Worm (Caenorhabditis elegans) whole organism, L1 larva: Measurements from ENCODE around the gene K04C2.7.

Experiments used
- C04F5.9 ChIP-seq: sonication (generic microtip); optimal IDR thresholded peaks from 2 replicates; lab custom pipeline; 2016; ENCODE audit warnings: missing genetic modification characterization, missing compliant biosample characterization
- C16A3.4 ChIP-seq: fragments of 150-350 bp; optimal IDR thresholded peaks from 2 replicates; lab custom pipeline; 2014; ENCODE audit warnings: missing biosample characterization, missing genetic modification characterization
- F16B12.6 ChIP-seq: fragments of 150-350 bp; optimal IDR thresholded peaks from 2 replicates; lab custom pipeline; 2014; ENCODE audit warnings: missing biosample characterization, missing genetic modification characterization
- aha-1 ChIP-seq: fragments of 150-350 bp; optimal IDR thresholded peaks from 2 replicates; lab custom pipeline; 2014; ENCODE audit warnings: missing biosample characterization, missing genetic modification characterization
- alr-1 ChIP-seq: fragments of 200-800 bp; sonication (Bioruptor generic); optimal IDR thresholded peaks from 2 replicates; lab custom pipeline; 2018; ENCODE audit warnings: borderline replicate concordance, mild to moderate bottlenecking, missing genetic modification characterization, missing compliant biosample characterization
- ceh-63 ChIP-seq: fragments of 200-800 bp; sonication (Bioruptor generic); optimal IDR thresholded peaks from 2 replicates; lab custom pipeline; 2018; ENCODE audit warnings: mild to moderate bottlenecking, missing genetic modification characterization, missing compliant biosample characterization
- ceh-82 ChIP-seq, 3 experiments: fragments of 150-350 bp in 1 of 3; sonication (generic microtip) in 2 of 3; optimal IDR thresholded peaks; 2 replicates each; lab custom pipeline; 2014 to 2017; ENCODE audit warnings: missing biosample characterization in 3 of 3, missing genetic modification characterization in 3 of 3
- ceh-90 ChIP-seq: sonication (generic microtip); optimal IDR thresholded peaks from 2 replicates; lab custom pipeline; 2016; ENCODE audit warnings: missing genetic modification characterization, missing compliant biosample characterization
- ces-1 ChIP-seq: fragments of 150-350 bp; optimal IDR thresholded peaks from 2 replicates; lab custom pipeline; 2014; ENCODE audit warnings: missing biosample characterization, missing genetic modification reagents, missing genetic modification characterization
- dpl-1 ChIP-seq, 3 experiments: fragments of 150-350 bp in 2 of 3; sonication (generic microtip) in 1 of 3; optimal IDR thresholded peaks; 2 replicates each; lab custom pipeline; 2014 to 2017; ENCODE audit warnings: missing biosample characterization in 3 of 3, missing genetic modification characterization in 3 of 3, missing genetic modification reagents in 3 of 3
- efl-1 ChIP-seq, 4 experiments: fragments of 150-350 bp; optimal IDR thresholded peaks in 3 of 4; peaks in 1 of 4; 1 replicate in 1 of 4; 2 replicates in 3 of 4; lab custom pipeline; 2014; ENCODE audit warnings: missing biosample characterization in 2 of 4, missing genetic modification characterization in 2 of 4, missing genetic modification reagents in 2 of 4
- elt-2 ChIP-seq: sonication (generic microtip); optimal IDR thresholded peaks from 2 replicates; lab custom pipeline; 2016; ENCODE audit warnings: missing genetic modification characterization, mild to moderate bottlenecking, inconsistent platforms, missing compliant biosample characterization, missing genetic modification reagents
- elt-3 ChIP-seq, 6 experiments: fragments of 150-350 bp in 1 of 6; sonication (generic microtip); optimal IDR thresholded peaks; 2 replicates each; lab custom pipeline; 2017 to 2018; ENCODE audit warnings: missing biosample characterization in 6 of 6, missing genetic modification characterization in 6 of 6, inconsistent platforms in 1 of 6
- fkh-8 ChIP-seq: sonication (generic microtip); optimal IDR thresholded peaks from 2 replicates; lab custom pipeline; 2016; ENCODE audit warnings: mild to moderate bottlenecking, missing genetic modification characterization, missing compliant biosample characterization
- grh-1 ChIP-seq: fragments of 200-800 bp; sonication (Bioruptor generic); IDR thresholded peaks from 2 replicates; pipeline ENCODE4 v1.3.6; 2022; ENCODE audit warnings: missing genetic modification reagents, missing genetic modification characterization, missing compliant biosample characterization
- hlh-17 ChIP-seq: fragments of 200-800 bp; sonication (Bioruptor generic); optimal IDR thresholded peaks from 2 replicates; lab custom pipeline; 2018; ENCODE audit warnings: missing genetic modification characterization, mild to moderate bottlenecking, missing compliant biosample characterization, moderate library complexity, borderline replicate concordance
- hlh-4 ChIP-seq: sonication (generic microtip); optimal IDR thresholded peaks from 2 replicates; lab custom pipeline; 2016; ENCODE audit warnings: mild to moderate bottlenecking, missing genetic modification characterization, missing compliant biosample characterization
- irx-1 ChIP-seq: sonication (generic microtip); optimal IDR thresholded peaks from 2 replicates; lab custom pipeline; 2016; ENCODE audit warnings: missing genetic modification characterization, missing compliant biosample characterization
- lin-13 ChIP-seq: fragments of 150-350 bp; optimal IDR thresholded peaks from 2 replicates; lab custom pipeline; 2014; ENCODE audit warnings: missing biosample characterization, missing genetic modification reagents, missing genetic modification characterization
- lin-14 ChIP-seq: fragments of 200-800 bp; sonication (Bioruptor generic); optimal IDR thresholded peaks from 2 replicates; lab custom pipeline; 2018; ENCODE audit warnings: mild to moderate bottlenecking, missing genetic modification characterization, moderate library complexity, missing compliant biosample characterization
- lin-15B ChIP-seq: fragments of 150-350 bp; sonication (generic microtip); optimal IDR thresholded peaks from 3 replicates; lab custom pipeline; 2014; ENCODE audit warnings: missing biosample characterization, missing genetic modification characterization
- lin-35 ChIP-seq, 2 experiments: fragments of 150-350 bp; optimal IDR thresholded peaks; 2 replicates each; lab custom pipeline; 2014; ENCODE audit warnings: missing biosample characterization in 2 of 2, missing genetic modification characterization in 2 of 2, missing genetic modification reagents in 2 of 2
- lsy-2 ChIP-seq, 2 experiments: fragments of 150-350 bp; optimal IDR thresholded peaks; 2 replicates each; lab custom pipeline; 2014; ENCODE audit warnings: missing biosample characterization in 2 of 2, missing genetic modification characterization in 2 of 2
- mab-9 ChIP-seq: fragments of 200-800 bp; sonication (Bioruptor generic); IDR thresholded peaks from 2 replicates; pipeline ENCODE4 v1.3.6; 2022; ENCODE audit warnings: missing genetic modification reagents, missing genetic modification characterization, missing compliant biosample characterization
- mep-1 ChIP-seq: fragments of 150-350 bp; optimal IDR thresholded peaks from 2 replicates; lab custom pipeline; 2014; ENCODE audit warnings: missing biosample characterization, missing genetic modification characterization
- nhr-12 ChIP-seq: sonication (generic microtip); optimal IDR thresholded peaks from 2 replicates; lab custom pipeline; 2017; ENCODE audit warnings: missing biosample characterization, missing genetic modification characterization
- nhr-19 ChIP-seq: fragments of 200-800 bp; sonication (Bioruptor generic); conservative IDR thresholded peaks from 2 replicates; pipeline ENCODE4 v1.3.6; 2022; ENCODE audit warnings: missing genetic modification characterization, missing compliant biosample characterization
- nhr-20 ChIP-seq: sonication (generic microtip); optimal IDR thresholded peaks from 2 replicates; lab custom pipeline; 2016; ENCODE audit warnings: mild to moderate bottlenecking, missing genetic modification characterization, missing compliant biosample characterization
- nhr-237 ChIP-seq: fragments of 150-350 bp; optimal IDR thresholded peaks from 2 replicates; lab custom pipeline; 2014; ENCODE audit warnings: missing biosample characterization, missing genetic modification characterization
- nhr-47 ChIP-seq: sonication (generic microtip); optimal IDR thresholded peaks from 2 replicates; lab custom pipeline; 2016; ENCODE audit warnings: mild to moderate bottlenecking, missing genetic modification characterization, moderate library complexity, missing compliant biosample characterization
- nhr-71 ChIP-seq: sonication (generic microtip); optimal IDR thresholded peaks from 2 replicates; lab custom pipeline; 2016; ENCODE audit warnings: mild to moderate bottlenecking, missing genetic modification characterization, moderate library complexity, missing compliant biosample characterization
- nhr-85 ChIP-seq: sonication (generic microtip); peaks from one replicate; lab custom pipeline; 2016; ENCODE audit warnings: missing genetic modification characterization, inconsistent platforms, missing compliant biosample characterization
- nhr-90 ChIP-seq: sonication (generic microtip); optimal IDR thresholded peaks from 2 replicates; lab custom pipeline; 2016; ENCODE audit warnings: mild to moderate bottlenecking, missing genetic modification characterization, missing compliant biosample characterization; ENCODE audit not compliant: poor library complexity
- pag-3 ChIP-seq: sonication (generic microtip); optimal IDR thresholded peaks from 2 replicates; lab custom pipeline; 2017; ENCODE audit warnings: missing genetic modification characterization, mild to moderate bottlenecking, missing compliant biosample characterization, antibody characterized with exemption, borderline replicate concordance; ENCODE audit not compliant: insufficient read depth
- rnt-1 ChIP-seq: sonication (generic microtip); optimal IDR thresholded peaks from 2 replicates; lab custom pipeline; 2016; ENCODE audit warnings: mild to moderate bottlenecking, missing genetic modification characterization, moderate library complexity, missing compliant biosample characterization
- skn-1 ChIP-seq: fragments of 150-350 bp; optimal IDR thresholded peaks from 2 replicates; lab custom pipeline; 2014; ENCODE audit warnings: missing biosample characterization, missing genetic modification characterization
- snpc-4 ChIP-seq: fragments of 150-350 bp; optimal IDR thresholded peaks from 2 replicates; lab custom pipeline; 2014; ENCODE audit warnings: missing biosample characterization, missing genetic modification characterization
- snu-23 ChIP-seq: sonication (generic microtip); optimal IDR thresholded peaks from 2 replicates; lab custom pipeline; 2016; ENCODE audit warnings: missing genetic modification characterization, missing compliant biosample characterization
- sptf-1 ChIP-seq: fragments of 150-350 bp; optimal IDR thresholded peaks from 2 replicates; lab custom pipeline; 2014; ENCODE audit warnings: missing biosample characterization, missing genetic modification characterization
- swsn-7 ChIP-seq: sonication (generic microtip); optimal IDR thresholded peaks from 2 replicates; lab custom pipeline; 2016; ENCODE audit warnings: missing genetic modification characterization, missing compliant biosample characterization
- tlp-1 ChIP-seq: fragments of 150-350 bp; optimal IDR thresholded peaks from 2 replicates; lab custom pipeline; 2014; ENCODE audit warnings: missing biosample characterization, missing genetic modification characterization
- unc-130 ChIP-seq: fragments of 150-350 bp; optimal IDR thresholded peaks from 2 replicates; lab custom pipeline; 2017; ENCODE audit warnings: missing biosample characterization, missing genetic modification characterization, inconsistent platforms
- xbp-1 ChIP-seq: sonication (generic microtip); optimal IDR thresholded peaks from 2 replicates; lab custom pipeline; 2016; ENCODE audit warnings: missing genetic modification characterization, missing compliant biosample characterization
- zag-1 ChIP-seq: fragments of 150-350 bp; optimal IDR thresholded peaks from 2 replicates; lab custom pipeline; 2014; ENCODE audit warnings: missing biosample characterization, missing genetic modification characterization
- ztf-11 ChIP-seq, 2 experiments: sonication (generic microtip); optimal IDR thresholded peaks; 2 replicates each; lab custom pipeline; 2016 to 2017; ENCODE audit warnings: missing genetic modification characterization in 2 of 2, missing biosample characterization in 1 of 2, missing compliant biosample characterization in 1 of 2

Gene K04C2.7

DNA sequence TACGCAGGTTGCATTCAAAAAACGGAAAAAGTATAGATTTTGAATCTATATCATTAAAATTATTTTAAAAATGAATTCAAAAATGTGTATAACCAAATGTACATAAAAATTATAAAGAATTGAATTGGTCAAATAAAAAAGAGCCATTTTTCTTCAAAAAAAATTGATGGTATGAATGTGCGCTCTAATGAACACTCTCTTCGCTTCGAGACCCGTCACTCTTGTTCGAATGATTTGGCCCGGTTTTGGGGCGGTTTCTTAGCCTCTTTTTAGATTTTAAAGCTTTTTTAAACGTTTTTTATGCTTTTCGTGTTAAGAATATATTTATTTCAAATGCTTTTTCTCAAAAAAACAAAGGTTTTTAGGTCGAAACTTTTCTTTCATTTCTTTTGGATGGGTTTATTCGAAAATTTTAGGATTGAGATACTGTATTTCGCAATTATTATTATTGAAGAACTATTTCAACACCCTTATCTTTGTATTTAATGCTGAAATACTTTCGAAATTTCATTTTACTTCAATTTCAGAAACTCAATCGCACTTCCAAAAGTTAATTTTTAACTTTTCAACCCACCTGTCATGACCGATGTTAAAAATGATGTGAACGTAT, 48.8 kb downstream of the K04C2.7 start, which contains the start of gene inf-1:
Gene inf-1, plus strand, starts transcription at position 577 of the 610 bp plus-strand sequence.
- TF ChIP-seq ces-1 (GFP tag; lab: Kevin White, UChicago), result no peak
- TF ChIP-seq elt-2 (tag; lab: Kevin White, UChicago), result no peak
- TF ChIP-seq C16A3.4 (tag; lab: Kevin White, UChicago), result peak; percentile 55
- peak; percentile 26 for TF ChIP-seq swsn-7
- no peak for TF ChIP-seq snpc-4 (tag; lab: Kevin White, UChicago)
- TF ChIP-seq mab-9 (GFP tag; lab: Robert Waterston, UW), result no peak
- TF ChIP-seq tlp-1 (tag; lab: Kevin White, UChicago), result no peak
- TF ChIP-seq lin-15B, result peak; percentile 67
- TF ChIP-seq efl-1 (optimal IDR thresholded peaks at IDR 0.05; lab: Kevin White, UChicago), result peak; percentile 63
- peak; percentile 70 to 91 for TF ChIP-seq efl-1 (GFP tag; optimal IDR thresholded peaks at IDR 0.05 in 1 of 2; lab: Kevin White, UChicago)
- no peak for TF ChIP-seq pag-3 (tag; lab: Kevin White, UChicago)
- no peak for TF ChIP-seq nhr-237
- TF ChIP-seq irx-1 (tag; lab: Kevin White, UChicago), result no peak
- peak; percentile 29 for TF ChIP-seq rnt-1 (tag; lab: Kevin White, UChicago)
- no peak for TF ChIP-seq aha-1 (tag; lab: Kevin White, UChicago)
- peak; percentile 67 to 88 for TF ChIP-seq lsy-2 (tag; optimal IDR thresholded peaks at IDR 0.05; lab: Kevin White, UChicago)
- TF ChIP-seq elt-3 (tag; optimal IDR thresholded peaks at IDR 0.05; lab: Kevin White, UChicago), result peak in 2 of 6 experiments; percentile 19 to 46
- peak; percentile 48 for TF ChIP-seq skn-1
- TF ChIP-seq C04F5.9 (tag; lab: Kevin White, UChicago), result no peak
- TF ChIP-seq nhr-20 (tag; lab: Kevin White, UChicago), result peak; percentile 34
- no peak for TF ChIP-seq ztf-11 (tag; optimal IDR thresholded peaks at IDR 0.05; lab: Kevin White, UChicago)
- TF ChIP-seq dpl-1 (GFP tag; optimal IDR thresholded peaks at IDR 0.05; lab: Kevin White, UChicago), result peak; percentile 41 to 77 (median 61)
- TF ChIP-seq hlh-17 (GFP tag; lab: Kevin White, UChicago), result no peak
- TF ChIP-seq sptf-1 (tag; lab: Kevin White, UChicago), result no peak
- no peak for TF ChIP-seq ceh-90 (tag; lab: Kevin White, UChicago)
- no peak for TF ChIP-seq nhr-12 (tag; lab: Kevin White, UChicago)
- TF ChIP-seq F16B12.6 (tag; lab: Kevin White, UChicago), result peak; percentile 16
- TF ChIP-seq unc-130 (tag; lab: Kevin White, UChicago), result peak; percentile 25
- TF ChIP-seq lin-35 (GFP tag; optimal IDR thresholded peaks at IDR 0.05; lab: Kevin White, UChicago), result peak; percentile 69 to 81
- TF ChIP-seq lin-14, result peak; percentile 54
- peak; percentile 18 for TF ChIP-seq nhr-47 (tag; lab: Kevin White, UChicago)
- TF ChIP-seq lin-13 (GFP tag; lab: Kevin White, UChicago), result peak; percentile 25
- TF ChIP-seq nhr-90, result no peak
- TF ChIP-seq snu-23 (GFP tag; lab: Kevin White, UChicago), result peak; percentile 56
- TF ChIP-seq alr-1, result no peak
- no peak for TF ChIP-seq nhr-19
- no peak for TF ChIP-seq ceh-63 (GFP tag; lab: Kevin White, UChicago)
- peak; percentile 57 for TF ChIP-seq nhr-85 (tag; lab: Kevin White, UChicago)
- TF ChIP-seq hlh-4 (tag; lab: Kevin White, UChicago), result no peak
- TF ChIP-seq fkh-8 (tag; lab: Kevin White, UChicago), result peak; percentile 14
- TF ChIP-seq grh-1 (GFP tag; lab: Robert Waterston, UW), result no peak
- peak; percentile 66 for TF ChIP-seq mep-1 (tag; lab: Kevin White, UChicago)
- peak; percentile 41 for TF ChIP-seq nhr-71 (tag; lab: Kevin White, UChicago)
- peak in 1 of 3 experiments; percentile 40 for TF ChIP-seq ceh-82 (tag; optimal IDR thresholded peaks at IDR 0.05; lab: Kevin White, UChicago)
- peak; percentile 44 for TF ChIP-seq xbp-1 (tag; lab: Kevin White, UChicago)
- no peak for TF ChIP-seq zag-1 (tag; lab: Kevin White, UChicago)
